Worm (Caenorhabditis elegans) whole organism, late embryonic: ENCODE data around the gene srh-76.

Experiments used
- lim-6 ChIP-seq: sonication (generic microtip); optimal IDR thresholded peaks from 2 replicates; lab custom pipeline; 2016; ENCODE audit warnings: missing genetic modification characterization, missing compliant biosample characterization
- unc-42 ChIP-seq: sonication (generic microtip); optimal IDR thresholded peaks from 2 replicates; lab custom pipeline; 2016; ENCODE audit warnings: missing genotype, missing genetic modification characterization, missing compliant biosample characterization

- no peak for TF ChIP-seq unc-42 (tag; lab: Kevin White, UChicago)
- TF ChIP-seq lim-6 (tag; lab: Kevin White, UChicago) = no peak
These were observed 29.0 kb downstream of the srh-76 start, which contains the start of gene F26F12.8 for ce11 chrV:5862479-5863188.
